Worm (Caenorhabditis elegans) whole organism, L2 larva: Measurements from ENCODE around the gene wip-1.

Source experiments
- C34F6.9 ChIP-seq: fragments of 150-350 bp; optimal IDR thresholded peaks from 2 replicates; lab custom pipeline; 2014; ENCODE audit warnings: missing biosample characterization, missing genetic modification characterization
- F13H6.1 ChIP-seq: sonication (generic microtip); optimal IDR thresholded peaks from 2 replicates; lab custom pipeline; 2016; ENCODE audit warnings: missing genetic modification characterization, missing compliant biosample characterization
- R02D3.7 ChIP-seq: fragments of 150-350 bp; optimal IDR thresholded peaks from 2 replicates; lab custom pipeline; 2014; ENCODE audit warnings: missing biosample characterization, missing genetic modification characterization
- Y55F3AM.14 ChIP-seq: fragments of 200-800 bp; sonication (Bioruptor generic); optimal IDR thresholded peaks from 2 replicates; lab custom pipeline; 2018; ENCODE audit warnings: mild to moderate bottlenecking, missing genetic modification characterization, missing compliant biosample characterization
- ZK546.5 ChIP-seq: sonication (generic microtip); optimal IDR thresholded peaks from 2 replicates; lab custom pipeline; 2017; ENCODE audit warnings: missing biosample characterization, missing genetic modification characterization
- aly-2 ChIP-seq: fragments of 150-350 bp; optimal IDR thresholded peaks from 2 replicates; lab custom pipeline; 2014; ENCODE audit warnings: missing biosample characterization, missing genetic modification characterization
- ama-1 ChIP-seq: fragments of 150-350 bp; optimal IDR thresholded peaks from 2 replicates; lab custom pipeline; 2018; ENCODE audit warnings: inconsistent platforms
- blmp-1 ChIP-seq: sonication (generic microtip); optimal IDR thresholded peaks from 2 replicates; lab custom pipeline; 2017; ENCODE audit warnings: missing genetic modification characterization, mild to moderate bottlenecking, missing compliant biosample characterization, antibody characterized with exemption, moderate library complexity; ENCODE audit not compliant: insufficient read depth
- crh-2 ChIP-seq: sonication (generic microtip); optimal IDR thresholded peaks from 2 replicates; lab custom pipeline; 2017; ENCODE audit warnings: missing biosample characterization, missing genetic modification characterization
- dmd-4 ChIP-seq: sonication (generic microtip); optimal IDR thresholded peaks from 2 replicates; lab custom pipeline; 2017; ENCODE audit warnings: missing biosample characterization, missing genetic modification characterization
- egl-27 ChIP-seq: sonication (generic microtip); optimal IDR thresholded peaks from 3 replicates; lab custom pipeline; 2017; ENCODE audit warnings: missing biosample characterization, missing genetic modification reagents, missing genetic modification characterization
- elt-1 ChIP-seq: fragments of 150-350 bp; optimal IDR thresholded peaks from 2 replicates; lab custom pipeline; 2014; ENCODE audit warnings: missing biosample characterization, missing genetic modification characterization
- elt-3 ChIP-seq: sonication (generic microtip); optimal IDR thresholded peaks from 2 replicates; lab custom pipeline; 2017; ENCODE audit warnings: missing biosample characterization, missing genetic modification characterization
- lin-39 ChIP-seq: fragments of 150-350 bp; optimal IDR thresholded peaks from 2 replicates; lab custom pipeline; 2014; ENCODE audit warnings: missing biosample characterization, missing genetic modification reagents, missing genetic modification characterization
- lsy-2 ChIP-seq, 2 experiments: fragments of 150-350 bp in 1 of 2; sonication (generic microtip) in 1 of 2; optimal IDR thresholded peaks; 2 replicates each; lab custom pipeline; 2014 to 2017; ENCODE audit warnings: missing biosample characterization in 2 of 2, missing genetic modification characterization in 2 of 2
- mab-5 ChIP-seq: fragments of 150-350 bp; optimal IDR thresholded peaks from 2 replicates; lab custom pipeline; 2014; ENCODE audit warnings: missing biosample characterization, missing genetic modification characterization
- mbf-1 ChIP-seq: sonication (generic microtip); optimal IDR thresholded peaks from 2 replicates; lab custom pipeline; 2017; ENCODE audit warnings: missing biosample characterization, missing genetic modification characterization
- mdl-1 ChIP-seq, 2 experiments: fragments of 150-350 bp in 1 of 2; sonication (generic microtip) in 1 of 2; optimal IDR thresholded peaks; 2 replicates each; lab custom pipeline; 2017; ENCODE audit warnings: missing biosample characterization in 2 of 2, missing genetic modification characterization in 2 of 2
- nhr-10 ChIP-seq: sonication (generic microtip); optimal IDR thresholded peaks from 2 replicates; lab custom pipeline; 2017; ENCODE audit warnings: missing biosample characterization, missing genetic modification characterization
- nhr-11 ChIP-seq: fragments of 150-350 bp; optimal IDR thresholded peaks from 2 replicates; lab custom pipeline; 2014; ENCODE audit warnings: missing biosample characterization, missing genetic modification characterization
- nhr-12 ChIP-seq: fragments of 150-350 bp; optimal IDR thresholded peaks from 2 replicates; lab custom pipeline; 2014; ENCODE audit warnings: missing biosample characterization, missing genetic modification characterization
- nhr-129 ChIP-seq: fragments of 150-350 bp; optimal IDR thresholded peaks from 2 replicates; lab custom pipeline; 2014; ENCODE audit warnings: missing biosample characterization, missing genetic modification characterization
- nhr-23 ChIP-seq: fragments of 150-350 bp; optimal IDR thresholded peaks from 2 replicates; lab custom pipeline; 2014; ENCODE audit warnings: missing biosample characterization, missing genetic modification reagents, missing genetic modification characterization
- nhr-25 ChIP-seq: fragments of 150-350 bp; sonication (generic microtip); optimal IDR thresholded peaks from 3 replicates; lab custom pipeline; 2014; ENCODE audit warnings: missing biosample characterization, missing genetic modification characterization
- nhr-77 ChIP-seq: fragments of 150-350 bp; optimal IDR thresholded peaks from 2 replicates; lab custom pipeline; 2014; ENCODE audit warnings: missing biosample characterization, missing genetic modification characterization
- peb-1 ChIP-seq: fragments of 150-350 bp; optimal IDR thresholded peaks from 2 replicates; lab custom pipeline; 2014; ENCODE audit warnings: missing biosample characterization, missing genetic modification characterization
- sem-4 ChIP-seq: fragments of 150-350 bp; optimal IDR thresholded peaks from 2 replicates; lab custom pipeline; 2014; ENCODE audit warnings: missing biosample characterization, missing genetic modification reagents, missing genetic modification characterization
- skn-1 ChIP-seq: sonication (generic microtip); optimal IDR thresholded peaks from 2 replicates; lab custom pipeline; 2017; ENCODE audit warnings: missing biosample characterization, missing genetic modification characterization
- sma-3 ChIP-seq: sonication (generic microtip); optimal IDR thresholded peaks from 2 replicates; lab custom pipeline; 2016; ENCODE audit warnings: missing genetic modification reagents, missing genetic modification characterization, missing compliant biosample characterization
- snpc-4 ChIP-seq: fragments of 150-350 bp; optimal IDR thresholded peaks from 2 replicates; lab custom pipeline; 2014; ENCODE audit warnings: missing biosample characterization, missing genetic modification characterization
- unc-39 ChIP-seq: fragments of 150-350 bp; optimal IDR thresholded peaks from 2 replicates; lab custom pipeline; 2014; ENCODE audit warnings: missing biosample characterization, missing genetic modification characterization
- unc-55 ChIP-seq: fragments of 150-350 bp; sonication (generic microtip); optimal IDR thresholded peaks from 3 replicates; lab custom pipeline; 2014; ENCODE audit warnings: missing biosample characterization, missing genetic modification reagents, missing genetic modification characterization
- unc-62 ChIP-seq: fragments of 150-350 bp; optimal IDR thresholded peaks from 2 replicates; lab custom pipeline; 2014; ENCODE audit warnings: missing biosample characterization, missing genetic modification reagents, missing genetic modification characterization
- zag-1 ChIP-seq: fragments of 150-350 bp; optimal IDR thresholded peaks from 2 replicates; lab custom pipeline; 2014; ENCODE audit warnings: missing biosample characterization, missing genetic modification characterization
- ztf-11 ChIP-seq: sonication (generic microtip); optimal IDR thresholded peaks from 2 replicates; lab custom pipeline; 2017; ENCODE audit warnings: missing biosample characterization, missing genetic modification characterization

Gene wip-1

ce11 chrIII:5013915-5014346 lies 4.5 kb upstream of the wip-1 start (continued):
- TF ChIP-seq unc-62 (GFP tag; lab: Kevin White, UChicago) (no peak), elt-3 (tag; lab: Kevin White, UChicago) (no peak), unc-55 (GFP tag; lab: Kevin White, UChicago) (peak; percentile 91), nhr-77 (tag; lab: Kevin White, UChicago) (no peak), blmp-1 (tag; lab: Kevin White, UChicago) (peak; percentile 17), sem-4 (tag; lab: Kevin White, UChicago) (peak; percentile 89), skn-1 (no peak), C34F6.9 (tag; lab: Kevin White, UChicago) (peak; percentile 97), dmd-4 (tag; lab: Kevin White, UChicago) (no peak), mdl-1 (tag; optimal IDR thresholded peaks at IDR 0.05; lab: Kevin White, UChicago) (peak; percentile 26 to 71), Y55F3AM.14 (GFP tag; lab: Kevin White, UChicago) (peak; percentile 74), ama-1 (lab: Kevin White, UChicago) (no peak), lin-39 (tag; lab: Kevin White, UChicago) (no peak), nhr-23 (no peak), ZK546.5 (no peak), lsy-2 (tag; optimal IDR thresholded peaks at IDR 0.05; lab: Kevin White, UChicago) (peak; percentile 69 to 90), ztf-11 (tag; lab: Kevin White, UChicago) (no peak), mab-5 (tag; lab: Kevin White, UChicago) (peak; percentile 76), unc-39 (tag; lab: Kevin White, UChicago) (no peak), nhr-11 (tag; lab: Kevin White, UChicago) (no peak), nhr-10 (tag; lab: Kevin White, UChicago) (peak; percentile 65)

ce11 chrIII:5017550-5017949 lies 889 bp upstream of the wip-1 start, which contains the start of gene larp-1:
TSS of gene larp-1 (minus strand) at chrIII:5017650.
- TF ChIP-seq nhr-129 (tag; lab: Kevin White, UChicago) (no peak), crh-2 (tag; lab: Kevin White, UChicago) (no peak), nhr-12 (tag; lab: Kevin White, UChicago) (no peak), Y55F3AM.14 (GFP tag; lab: Kevin White, UChicago) (no peak), F13H6.1 (tag; lab: Kevin White, UChicago) (no peak), nhr-23 (no peak), snpc-4 (tag; lab: Kevin White, UChicago) (no peak), lin-39 (tag; lab: Kevin White, UChicago) (no peak), ZK546.5 (no peak), mbf-1 (no peak), R02D3.7 (tag; lab: Kevin White, UChicago) (no peak), lsy-2 (tag; optimal IDR thresholded peaks at IDR 0.05; lab: Kevin White, UChicago) (no peak), egl-27 (tag; lab: Kevin White, UChicago) (no peak), nhr-11 (tag; lab: Kevin White, UChicago) (no peak)

- TF ChIP-seq R02D3.7 (tag; lab: Kevin White, UChicago) (no peak), elt-1 (tag; lab: Kevin White, UChicago) (no peak), C34F6.9 (tag; lab: Kevin White, UChicago) (no peak), Y55F3AM.14 (GFP tag; lab: Kevin White, UChicago) (no peak), unc-62 (GFP tag; lab: Kevin White, UChicago) (no peak), F13H6.1 (tag; lab: Kevin White, UChicago) (no peak), peb-1 (tag; lab: Kevin White, UChicago) (no peak), nhr-11 (tag; lab: Kevin White, UChicago) (no peak), crh-2 (tag; lab: Kevin White, UChicago) (no peak), ztf-11 (tag; lab: Kevin White, UChicago) (no peak), nhr-129 (tag; lab: Kevin White, UChicago) (no peak), zag-1 (tag; lab: Kevin White, UChicago) (no peak)
Measured at ce11 chrIII:5020924-5021323, 2.5 kb downstream of the wip-1 start, which contains the start of gene mdt-11. TSS of gene mdt-11 (plus strand) at chrIII:5021224.

- no peak for TF ChIP-seq zag-1 (tag; lab: Kevin White, UChicago)
- TF ChIP-seq nhr-77 (tag; lab: Kevin White, UChicago): no peak
- no peak for TF ChIP-seq aly-2 (tag; lab: Kevin White, UChicago)
- TF ChIP-seq nhr-25 (tag; lab: Kevin White, UChicago): no peak
- TF ChIP-seq nhr-10 (tag; lab: Kevin White, UChicago): no peak
- TF ChIP-seq ama-1 (lab: Kevin White, UChicago): no peak
- TF ChIP-seq elt-3 (tag; lab: Kevin White, UChicago): no peak
- TF ChIP-seq sma-3 (GFP tag; lab: Kevin White, UChicago): no peak
- TF ChIP-seq dmd-4 (tag; lab: Kevin White, UChicago): no peak
Measured at ce11 chrIII:5021689-5022088, 3.2 kb downstream of the wip-1 start, which contains the start of gene R144.3. TSS of gene R144.3 (plus strand) at chrIII:5021989.
